Fruit fly (Drosophila melanogaster) whole organism, embryonic: ENCODE data around the gene Ir76b.

Experiments
- Adf1 ChIP-seq: fragments of 200-800 bp; sonication (Bioruptor generic); IDR thresholded peaks from 2 replicates; pipeline ENCODE4 v1.3.6; 2022; ENCODE audit warnings: missing biosample characterization, missing genetic modification characterization
- CG10366 ChIP-seq: fragments of 200-800 bp; sonication (Bioruptor generic); IDR thresholded peaks from 2 replicates; pipeline ENCODE4 v1.3.6; 2022; ENCODE audit warnings: missing biosample characterization, missing genetic modification characterization
- CG10565 ChIP-seq: fragments of 200-800 bp; sonication (Bioruptor generic); optimal IDR thresholded peaks from 3 replicates; lab custom pipeline; 2016; ENCODE audit warnings: missing biosample characterization, mild to moderate bottlenecking, missing genetic modification characterization
- CG12104 ChIP-seq: fragments of 200-800 bp; sonication (Bioruptor generic); optimal IDR thresholded peaks from 3 replicates; lab custom pipeline; 2016; ENCODE audit warnings: missing biosample characterization, missing genetic modification characterization
- CG12236 ChIP-seq: fragments of 200-800 bp; sonication (Bioruptor generic); optimal IDR thresholded peaks from 2 replicates; lab custom pipeline; 2016; ENCODE audit warnings: missing biosample characterization, missing genetic modification characterization
- CG13296 ChIP-seq: fragments of 200-800 bp; sonication (Bioruptor generic); optimal IDR thresholded peaks from 3 replicates; lab custom pipeline; 2018; ENCODE audit warnings: missing biosample characterization, mild to moderate bottlenecking, missing genetic modification characterization
- CG14441 ChIP-seq: fragments of 200-800 bp; sonication (Bioruptor generic); IDR thresholded peaks from 2 replicates; pipeline ENCODE4 v1.3.6; 2022; ENCODE audit warnings: missing biosample characterization, missing genetic modification characterization
- CG15601 ChIP-seq: fragments of 200-800 bp; sonication (Bioruptor generic); optimal IDR thresholded peaks from 3 replicates; lab custom pipeline; 2019; ENCODE audit warnings: missing biosample characterization, mild to moderate bottlenecking, missing genetic modification characterization, moderate library complexity
- CG18619 ChIP-seq: fragments of 200-800 bp; sonication (Bioruptor generic); optimal IDR thresholded peaks from 3 replicates; lab custom pipeline; 2017; ENCODE audit warnings: missing biosample characterization, mild to moderate bottlenecking, missing genetic modification characterization
- CG30020 ChIP-seq: fragments of 200-800 bp; optimal IDR thresholded peaks from 2 replicates; lab custom pipeline; 2019; ENCODE audit warnings: missing biosample characterization, mild to moderate bottlenecking, missing genetic modification characterization, moderate library complexity
- CG34376 ChIP-seq: fragments of 200-800 bp; sonication (Bioruptor generic); optimal IDR thresholded peaks from 2 replicates; lab custom pipeline; 2018; ENCODE audit warnings: missing biosample characterization, mild to moderate bottlenecking, missing genetic modification characterization
- CG4282 ChIP-seq: fragments of 200-800 bp; sonication (Bioruptor generic); optimal IDR thresholded peaks from 2 replicates; lab custom pipeline; 2016; ENCODE audit warnings: missing biosample characterization, missing genetic modification characterization
- CG4328 ChIP-seq: fragments of 200-800 bp; sonication (Bioruptor generic); optimal IDR thresholded peaks from 3 replicates; lab custom pipeline; 2017; ENCODE audit warnings: missing biosample characterization, missing genetic modification reagents, missing genetic modification characterization
- CG4820 ChIP-seq: fragments of 200-800 bp; sonication (Bioruptor generic); optimal IDR thresholded peaks from 3 replicates; lab custom pipeline; 2016; ENCODE audit warnings: missing biosample characterization, missing genetic modification characterization
- CG7745 ChIP-seq: fragments of 200-800 bp; sonication (Bioruptor generic); optimal IDR thresholded peaks from 2 replicates; lab custom pipeline; 2018; ENCODE audit warnings: missing biosample characterization, mild to moderate bottlenecking, missing genetic modification characterization, moderate library complexity
- CG9609 ChIP-seq: fragments of 200-800 bp; sonication (Bioruptor generic); optimal IDR thresholded peaks from 3 replicates; lab custom pipeline; 2016; ENCODE audit warnings: missing biosample characterization, missing genetic modification characterization
- Camta ChIP-seq: fragments of 200-800 bp; sonication (Bioruptor generic); optimal IDR thresholded peaks from 2 replicates; lab custom pipeline; 2016; ENCODE audit warnings: missing biosample characterization, missing genetic modification characterization
- E2f1 ChIP-seq: fragments of 200-800 bp; sonication (Bioruptor generic); IDR thresholded peaks from 2 replicates; pipeline ENCODE4 v1.3.6; 2022; ENCODE audit warnings: missing biosample characterization, missing genetic modification characterization
- Elba2 ChIP-seq: fragments of 200-800 bp; sonication (Bioruptor generic); optimal IDR thresholded peaks from 3 replicates; lab custom pipeline; 2016; ENCODE audit warnings: missing biosample characterization, missing genetic modification characterization
- Ets97D ChIP-seq: fragments of 200-800 bp; sonication (Bioruptor generic); optimal IDR thresholded peaks from 3 replicates; lab custom pipeline; 2016; ENCODE audit warnings: missing biosample characterization, missing genetic modification characterization
- Hand ChIP-seq: fragments of 200-800 bp; sonication (Bioruptor generic); optimal IDR thresholded peaks from 2 replicates; lab custom pipeline; 2017; ENCODE audit warnings: mild to moderate bottlenecking, missing biosample characterization, missing genetic modification reagents, missing genetic modification characterization
- MBD-R2 ChIP-seq: fragments of 200-800 bp; sonication (Bioruptor generic); IDR thresholded peaks from 2 replicates; pipeline ENCODE4 v1.3.6; 2022; ENCODE audit warnings: missing biosample characterization, missing genetic modification characterization
- Med ChIP-seq: fragments of 200-800 bp; sonication (Bioruptor generic); peaks from one replicate; lab custom pipeline; 2016; ENCODE audit warnings: missing biosample characterization, missing genetic modification characterization, mild to moderate bottlenecking, inconsistent platforms, moderate library complexity
- Meics ChIP-seq: fragments of 200-800 bp; sonication (Bioruptor generic); optimal IDR thresholded peaks from 2 replicates; lab custom pipeline; 2017; ENCODE audit warnings: missing biosample characterization, mild to moderate bottlenecking, missing genetic modification characterization
- Mes4 ChIP-seq: fragments of 200-800 bp; sonication (Bioruptor generic); optimal IDR thresholded peaks from 2 replicates; lab custom pipeline; 2016; ENCODE audit warnings: missing biosample characterization, missing genetic modification characterization
- Myb ChIP-seq: fragments of 200-800 bp; sonication (Bioruptor generic); optimal IDR thresholded peaks from 2 replicates; lab custom pipeline; 2016; ENCODE audit warnings: missing biosample characterization, missing genetic modification characterization
- NC2α ChIP-seq: fragments of 200-800 bp; sonication (Bioruptor generic); optimal IDR thresholded peaks from 2 replicates; lab custom pipeline; 2016; ENCODE audit warnings: missing biosample characterization, missing genetic modification characterization
- Xrp1 ChIP-seq: fragments of 200-800 bp; sonication (Bioruptor generic); IDR thresholded peaks from 2 replicates; pipeline ENCODE4 v1.3.6; 2022; ENCODE audit warnings: missing biosample characterization, missing genetic modification characterization
- al ChIP-seq: fragments of 200-800 bp; sonication (Bioruptor generic); IDR thresholded peaks from 2 replicates; pipeline ENCODE4 v1.3.6; 2022; ENCODE audit warnings: missing biosample characterization, missing genetic modification characterization
- bab2 ChIP-seq: fragments of 200-800 bp; sonication (Bioruptor generic); optimal IDR thresholded peaks from 2 replicates; lab custom pipeline; 2016; ENCODE audit warnings: missing biosample characterization, missing genetic modification characterization
- bowl ChIP-seq: fragments of 200-800 bp; sonication (Bioruptor generic); IDR thresholded peaks from 2 replicates; pipeline ENCODE4 v1.3.6; 2022; ENCODE audit warnings: missing biosample characterization, missing genetic modification characterization
- cad ChIP-seq: fragments of >200 bp; optimal IDR thresholded peaks from 2 replicates; lab custom pipeline; 2017; ENCODE audit warnings: missing biosample characterization, missing genetic modification characterization
- cwo ChIP-seq: fragments of 200-800 bp; sonication (Bioruptor generic); optimal IDR thresholded peaks from 3 replicates; lab custom pipeline; 2017; ENCODE audit warnings: missing biosample characterization, missing genetic modification characterization, mild to moderate bottlenecking, moderate library complexity, missing genetic modification reagents
- disco-r ChIP-seq: fragments of 200-800 bp; sonication (Bioruptor generic); optimal IDR thresholded peaks from 2 replicates; lab custom pipeline; 2016; ENCODE audit warnings: missing biosample characterization, missing genetic modification characterization
- ewg ChIP-seq: fragments of 200-800 bp; sonication (Bioruptor generic); optimal IDR thresholded peaks from 3 replicates; lab custom pipeline; 2017; ENCODE audit warnings: mild to moderate bottlenecking, missing biosample characterization, missing genetic modification reagents, missing genetic modification characterization
- gsb ChIP-seq: fragments of 200-800 bp; sonication (Bioruptor generic); IDR thresholded peaks from 2 replicates; pipeline ENCODE4 v1.3.6; 2022; ENCODE audit warnings: missing biosample characterization, missing genetic modification characterization
- inv ChIP-seq: fragments of 200-800 bp; sonication (Bioruptor generic); IDR thresholded peaks from 2 replicates; pipeline ENCODE4 v1.3.6; 2022; ENCODE audit warnings: missing biosample characterization, missing genetic modification characterization; ENCODE audit not compliant: partially characterized antibody
- jing ChIP-seq: fragments of 200-800 bp; sonication (Bioruptor generic); optimal IDR thresholded peaks from 2 replicates; lab custom pipeline; 2018; ENCODE audit warnings: missing biosample characterization, mild to moderate bottlenecking, missing genetic modification characterization
- ken ChIP-seq: fragments of 200-800 bp; sonication (Bioruptor generic); IDR thresholded peaks from 3 replicates; pipeline ENCODE4 v1.3.6; 2022; ENCODE audit warnings: missing biosample characterization, missing genetic modification characterization
- nau ChIP-seq: fragments of 200-800 bp; sonication (Bioruptor generic); optimal IDR thresholded peaks from 3 replicates; lab custom pipeline; 2017; ENCODE audit warnings: missing biosample characterization, mild to moderate bottlenecking, missing genetic modification characterization, missing genetic modification reagents
- onecut ChIP-seq: fragments of 200-800 bp; sonication (Bioruptor generic); IDR thresholded peaks from 2 replicates; pipeline ENCODE4 v1.3.6; 2022; ENCODE audit warnings: missing biosample characterization, missing genetic modification characterization
- pros ChIP-seq: fragments of 200-800 bp; sonication (Bioruptor generic); optimal IDR thresholded peaks from 3 replicates; lab custom pipeline; 2019; ENCODE audit warnings: missing biosample characterization, mild to moderate bottlenecking, missing genetic modification characterization, moderate library complexity
- shn ChIP-seq: fragments of 200-800 bp; sonication (Bioruptor generic); optimal IDR thresholded peaks from 3 replicates; lab custom pipeline; 2016; ENCODE audit warnings: missing biosample characterization, missing genetic modification characterization
- slp2 ChIP-seq: fragments of 200-800 bp; sonication (Bioruptor generic); optimal IDR thresholded peaks from 2 replicates; lab custom pipeline; 2016; ENCODE audit warnings: missing biosample characterization, missing genetic modification characterization
- so ChIP-seq: fragments of 200-800 bp; sonication (Bioruptor generic); IDR thresholded peaks from 3 replicates; pipeline ENCODE4 v1.3.6; 2022; ENCODE audit warnings: missing biosample characterization, missing genetic modification characterization
- sr ChIP-seq: fragments of 200-800 bp; sonication (Bioruptor generic); IDR thresholded peaks from 3 replicates; pipeline ENCODE4 v1.3.6; 2022; ENCODE audit warnings: missing biosample characterization, missing genetic modification characterization
- toy ChIP-seq: fragments of 200-800 bp; sonication (Bioruptor generic); IDR thresholded peaks from 2 replicates; pipeline ENCODE4 v1.3.6; 2022; ENCODE audit warnings: missing biosample characterization, missing genetic modification characterization
- unpg ChIP-seq: fragments of 200-800 bp; sonication (Bioruptor generic); optimal IDR thresholded peaks from 3 replicates; lab custom pipeline; 2018; ENCODE audit warnings: missing biosample characterization, mild to moderate bottlenecking, missing genetic modification characterization, moderate library complexity
- z ChIP-seq: fragments of 200-800 bp; sonication (Bioruptor generic); IDR thresholded peaks from 3 replicates; pipeline ENCODE4 v1.3.6; 2022; ENCODE audit warnings: missing biosample characterization, missing genetic modification characterization

Ir76b gene

dm6 chr3L:20111434-20111833 lies at the start of gene Ir76b:
Ir76b (minus strand) TSS chr3L:20111534.
- TF ChIP-seq CG12236 (GFP tag; lab: Kevin White, UChicago) (no peak), Med (GFP tag; lab: Kevin White, UChicago) (peak; percentile 32)

DNA sequence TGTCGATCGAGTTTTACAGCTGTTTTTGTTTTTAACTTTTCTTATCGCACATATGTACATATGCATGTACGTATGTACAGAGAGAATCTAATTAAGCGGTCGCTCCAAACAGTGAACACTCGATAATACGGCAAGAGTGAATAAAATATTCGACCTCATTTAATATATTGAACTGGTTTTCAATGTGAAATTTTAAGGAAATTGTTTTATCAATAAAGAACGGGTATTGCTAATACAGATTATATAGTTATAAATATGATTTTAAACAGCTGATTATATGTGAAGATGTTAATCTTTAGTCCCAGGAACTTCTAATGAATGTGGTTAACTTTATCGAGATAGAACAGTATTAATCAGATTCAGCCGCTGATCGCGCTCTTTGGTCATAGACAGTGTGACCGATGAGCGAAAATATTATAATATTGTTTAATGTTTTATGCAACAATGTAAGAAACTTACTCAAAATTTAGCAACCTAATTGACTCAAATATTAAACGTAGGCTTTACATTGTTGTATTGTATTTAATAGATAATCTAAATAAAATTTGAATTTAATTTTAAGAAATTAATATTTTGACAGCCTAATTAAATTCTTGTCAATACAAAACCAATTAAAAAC lies 29.4 kb upstream of the Ir76b start, which contains the start of gene CG7328:
TSS of gene CG7328 (minus strand) at position 19 of the 619 bp plus-strand sequence.
- peak; percentile 14; the same call in 1 of the 2 replicates for TF ChIP-seq CG14441 (GFP tag; lab: Robert Waterston, UW)
- TF ChIP-seq slp2 (GFP tag; lab: Kevin White, UChicago): no peak
- peak; percentile 57 for TF ChIP-seq Meics (GFP tag; lab: Kevin White, UChicago)
- TF ChIP-seq cad (GFP tag; lab: Kevin White, UChicago): no peak
- TF ChIP-seq E2f1 (GFP tag; lab: Robert Waterston, UW): peak; percentile 27; the same call in 1 of the 2 replicates
- TF ChIP-seq CG9609 (GFP tag; lab: Kevin White, UChicago): no peak
- TF ChIP-seq sr (GFP tag; lab: Robert Waterston, UW): no peak
- TF ChIP-seq Elba2: no peak
- no peak for TF ChIP-seq CG12104 (GFP tag; lab: Kevin White, UChicago)
- TF ChIP-seq toy (GFP tag; lab: Robert Waterston, UW): 0 out of 2 replicates have a peak, but pooled peaks have one; percentile 17
- peak; percentile 58 for TF ChIP-seq CG10366
- TF ChIP-seq NC2α (GFP tag; lab: Kevin White, UChicago): no peak
- TF ChIP-seq CG4328 (GFP tag; lab: Kevin White, UChicago): peak; percentile 23
- TF ChIP-seq jing (GFP tag; lab: Kevin White, UChicago): no peak
- TF ChIP-seq inv (GFP tag; lab: Robert Waterston, UW): no peak
- TF ChIP-seq bowl: no peak
- TF ChIP-seq gsb (GFP tag; lab: Robert Waterston, UW): no peak
- TF ChIP-seq cwo (GFP tag; lab: Kevin White, UChicago): peak; percentile 8
- TF ChIP-seq z (GFP tag; lab: Robert Waterston, UW): no peak
- peak; percentile 4 for TF ChIP-seq Camta
- TF ChIP-seq al (GFP tag; lab: Robert Waterston, UW): peak; percentile 43
- peak; percentile 18; the same call in 1 of the 2 replicates for TF ChIP-seq onecut
- TF ChIP-seq Mes4 (GFP tag; lab: Kevin White, UChicago): peak; percentile 21
- no peak for TF ChIP-seq nau (GFP tag; lab: Kevin White, UChicago)
- no peak for TF ChIP-seq unpg (GFP tag; lab: Kevin White, UChicago)
- TF ChIP-seq ken (GFP tag; lab: Robert Waterston, UW): no peak
- no peak for TF ChIP-seq CG10565 (GFP tag; lab: Kevin White, UChicago)
- no peak for TF ChIP-seq CG30020 (tag; lab: Kevin White, UChicago)
- peak; percentile 33; the same call in 1 of the 2 replicates for TF ChIP-seq Adf1 (GFP tag; lab: Robert Waterston, UW)
- TF ChIP-seq Hand: peak; percentile 37
- TF ChIP-seq Myb: no peak
- TF ChIP-seq CG18619 (GFP tag; lab: Kevin White, UChicago): peak; percentile 55
- TF ChIP-seq bab2 (GFP tag; lab: Kevin White, UChicago): peak; percentile 41
- no peak for TF ChIP-seq pros (GFP tag; lab: Kevin White, UChicago)
- TF ChIP-seq so (GFP tag; lab: Robert Waterston, UW): 0 out of 3 replicates have a peak, but pooled peaks have one; percentile 56
- TF ChIP-seq CG4282: no peak
- TF ChIP-seq CG13296 (GFP tag; lab: Kevin White, UChicago): no peak
- TF ChIP-seq Xrp1 (GFP tag; lab: Robert Waterston, UW): peak; percentile 35; the same call in 1 of the 2 replicates
- peak; percentile 21; the same call in 1 of the 2 replicates for TF ChIP-seq MBD-R2 (GFP tag; lab: Robert Waterston, UW)
- TF ChIP-seq CG4820 (GFP tag; lab: Kevin White, UChicago): no peak
- peak; percentile 14 for TF ChIP-seq Ets97D (GFP tag; lab: Kevin White, UChicago)
- TF ChIP-seq CG34376 (GFP tag; lab: Kevin White, UChicago): peak; percentile 22
- TF ChIP-seq shn (GFP tag; lab: Kevin White, UChicago): peak; percentile 36
- TF ChIP-seq CG7745 (tag; lab: Kevin White, UChicago): no peak
- peak; percentile 4 for TF ChIP-seq ewg (GFP tag; lab: Kevin White, UChicago)
- TF ChIP-seq CG15601 (tag; lab: Kevin White, UChicago): no peak
- TF ChIP-seq disco-r (GFP tag; lab: Kevin White, UChicago): no peak
